Worm (Caenorhabditis elegans) whole organism, late embryonic: Measurements from ENCODE around the gene fbxc-25.

Experiments
- C08G9.2 ChIP-seq: sonication (generic microtip); optimal IDR thresholded peaks from 2 replicates; lab custom pipeline; 2016; ENCODE audit warnings: mild to moderate bottlenecking, missing genetic modification characterization, moderate library complexity, missing compliant biosample characterization
- T23F11.4 ChIP-seq: fragments of 200-800 bp; sonication (Bioruptor generic); optimal IDR thresholded peaks from 2 replicates; lab custom pipeline; 2018; ENCODE audit warnings: mild to moderate bottlenecking, missing genetic modification characterization, missing compliant biosample characterization
- Y22D7AL.16 ChIP-seq: sonication (generic microtip); optimal IDR thresholded peaks from 2 replicates; lab custom pipeline; 2016; ENCODE audit warnings: missing genetic modification characterization, missing compliant biosample characterization
- ama-1 ChIP-seq: fragments of 150-350 bp; optimal IDR thresholded peaks from 2 replicates; lab custom pipeline; 2014
- ceh-18 ChIP-seq: sonication (generic microtip); optimal IDR thresholded peaks from 2 replicates; lab custom pipeline; 2016; ENCODE audit warnings: missing genetic modification characterization, missing compliant biosample characterization
- ceh-2 ChIP-seq: sonication (generic microtip); optimal IDR thresholded peaks from 2 replicates; lab custom pipeline; 2016; ENCODE audit warnings: missing genotype, missing genetic modification characterization, missing compliant biosample characterization
- ceh-22 ChIP-seq: sonication (generic microtip); optimal IDR thresholded peaks from 2 replicates; lab custom pipeline; 2017; ENCODE audit warnings: missing biosample characterization, missing genetic modification characterization
- ceh-31 ChIP-seq: sonication (generic microtip); optimal IDR thresholded peaks from 2 replicates; lab custom pipeline; 2016; ENCODE audit warnings: missing genetic modification characterization, missing compliant biosample characterization
- ceh-34 ChIP-seq: sonication (generic microtip); optimal IDR thresholded peaks from 2 replicates; lab custom pipeline; 2016; ENCODE audit warnings: mild to moderate bottlenecking, missing genetic modification characterization, missing compliant biosample characterization
- ceh-6 ChIP-seq: fragments of 200-800 bp; sonication (Bioruptor generic); optimal IDR thresholded peaks from 2 replicates; lab custom pipeline; 2018; ENCODE audit warnings: mild to moderate bottlenecking, missing genetic modification characterization, missing compliant biosample characterization
- dve-1 ChIP-seq: sonication (generic microtip); optimal IDR thresholded peaks from 2 replicates; lab custom pipeline; 2017; ENCODE audit warnings: antibody characterized with exemption, mild to moderate bottlenecking, missing genetic modification characterization, missing compliant biosample characterization
- elt-2 ChIP-seq: sonication (generic microtip); optimal IDR thresholded peaks from 2 replicates; lab custom pipeline; 2016; ENCODE audit warnings: missing genetic modification reagents, missing genetic modification characterization, missing compliant biosample characterization
- elt-4 ChIP-seq: sonication (generic microtip); optimal IDR thresholded peaks from 2 replicates; lab custom pipeline; 2016; ENCODE audit warnings: missing genetic modification characterization, missing compliant biosample characterization
- eyg-1 ChIP-seq: sonication (generic microtip); optimal IDR thresholded peaks from 2 replicates; lab custom pipeline; 2016; ENCODE audit warnings: missing genotype, missing genetic modification characterization, missing compliant biosample characterization
- fax-1 ChIP-seq: sonication (generic microtip); optimal IDR thresholded peaks from 2 replicates; lab custom pipeline; 2016; ENCODE audit warnings: missing genotype, missing genetic modification characterization, missing compliant biosample characterization
- hlh-13 ChIP-seq: fragments of 200-800 bp; sonication (Bioruptor generic); optimal IDR thresholded peaks from 2 replicates; lab custom pipeline; 2018; ENCODE audit warnings: mild to moderate bottlenecking, missing genetic modification characterization, missing compliant biosample characterization
- hlh-15 ChIP-seq: sonication (generic microtip); optimal IDR thresholded peaks from 2 replicates; lab custom pipeline; 2016; ENCODE audit warnings: missing genetic modification characterization, missing compliant biosample characterization
- hlh-8 ChIP-seq: sonication (generic microtip); optimal IDR thresholded peaks from 2 replicates; lab custom pipeline; 2016; ENCODE audit warnings: missing genotype, missing genetic modification characterization, missing compliant biosample characterization
- madf-2 ChIP-seq: sonication (generic microtip); optimal IDR thresholded peaks from 2 replicates; lab custom pipeline; 2017; ENCODE audit warnings: missing genetic modification characterization, missing compliant biosample characterization
- mec-3 ChIP-seq: sonication (generic microtip); optimal IDR thresholded peaks from 2 replicates; lab custom pipeline; 2016; ENCODE audit warnings: borderline replicate concordance, missing genetic modification characterization, missing compliant biosample characterization
- nhr-11 ChIP-seq: fragments of 150-350 bp; optimal IDR thresholded peaks from 2 replicates; lab custom pipeline; 2014; ENCODE audit warnings: missing biosample characterization, missing genetic modification characterization
- odd-2 ChIP-seq: sonication (generic microtip); optimal IDR thresholded peaks from 2 replicates; lab custom pipeline; 2017; ENCODE audit warnings: antibody characterized with exemption, mild to moderate bottlenecking, missing genetic modification characterization, missing compliant biosample characterization
- pha-2 ChIP-seq: sonication (generic microtip); optimal IDR thresholded peaks from 2 replicates; lab custom pipeline; 2017; ENCODE audit warnings: mild to moderate bottlenecking, missing genetic modification characterization, missing compliant biosample characterization
- pros-1 ChIP-seq: fragments of 150-350 bp; optimal IDR thresholded peaks from 2 replicates; lab custom pipeline; 2014; ENCODE audit warnings: missing biosample characterization, missing genetic modification reagents, missing genetic modification characterization
- rnt-1 ChIP-seq: sonication (generic microtip); optimal IDR thresholded peaks from 2 replicates; lab custom pipeline; 2016; ENCODE audit warnings: missing genetic modification characterization, missing compliant biosample characterization
- sdc-2 ChIP-seq: sonication (generic microtip); optimal IDR thresholded peaks from 2 replicates; lab custom pipeline; 2016; ENCODE audit warnings: missing genotype, missing genetic modification characterization, missing compliant biosample characterization
- sox-2 ChIP-seq: fragments of 200-800 bp; sonication (Bioruptor generic); IDR thresholded peaks from 2 replicates; pipeline ENCODE4 v1.3.6; 2022; ENCODE audit warnings: missing genetic modification reagents, missing genetic modification characterization, missing compliant biosample characterization
- sox-4 ChIP-seq: sonication (generic microtip); optimal IDR thresholded peaks from 2 replicates; lab custom pipeline; 2017; ENCODE audit warnings: mild to moderate bottlenecking, missing genetic modification characterization, inconsistent platforms, missing compliant biosample characterization
- tbx-7 ChIP-seq: sonication (generic microtip); optimal IDR thresholded peaks from 2 replicates; lab custom pipeline; 2016; ENCODE audit warnings: missing genotype, missing genetic modification characterization, missing compliant biosample characterization
- unc-42 ChIP-seq: sonication (generic microtip); optimal IDR thresholded peaks from 2 replicates; lab custom pipeline; 2016; ENCODE audit warnings: missing genotype, missing genetic modification characterization, missing compliant biosample characterization
- unc-86 ChIP-seq: sonication (generic microtip); optimal IDR thresholded peaks from 2 replicates; lab custom pipeline; 2016; ENCODE audit warnings: missing genetic modification characterization, missing compliant biosample characterization
- zip-5 ChIP-seq: sonication (generic microtip); optimal IDR thresholded peaks from 2 replicates; lab custom pipeline; 2016; ENCODE audit warnings: missing genetic modification characterization, missing compliant biosample characterization

fbxc-25 gene

DNA sequence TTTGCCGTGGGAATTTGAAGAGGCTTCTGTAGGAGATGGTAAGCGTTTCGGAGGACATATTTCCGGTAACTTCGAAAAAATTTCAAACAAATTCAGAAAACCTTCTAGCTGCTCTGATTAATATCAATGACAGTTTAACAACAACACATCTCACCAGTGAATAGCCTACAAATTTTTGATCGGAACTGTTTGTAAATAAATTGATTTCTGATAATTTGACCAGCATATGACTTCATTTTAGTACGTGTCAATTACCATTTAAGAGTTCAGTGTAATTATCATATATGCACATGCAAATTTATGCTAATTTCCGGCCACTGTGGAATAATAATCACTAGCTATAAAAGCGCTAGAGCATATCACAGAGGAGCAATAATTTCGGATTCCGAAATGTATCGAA lies 28.9 kb upstream of the fbxc-25 start, which contains the start of gene ZK1240.11:
ZK1240.11 (plus strand) TSS at position 301 of the 400 bp plus-strand sequence.
- TF ChIP-seq unc-42 (tag; lab: Kevin White, UChicago) (no peak), T23F11.4 (GFP tag; lab: Kevin White, UChicago) (no peak), ama-1 (lab: Kevin White, UChicago) (no peak), Y22D7AL.16 (tag; lab: Kevin White, UChicago) (no peak), hlh-15 (tag; lab: Kevin White, UChicago) (no peak), hlh-8 (no peak), ceh-34 (tag; lab: Kevin White, UChicago) (no peak)

ce11 chrII:2322857-2323518 lies 26.9 kb upstream of the fbxc-25 start, which contains the start of the genes ZK1240.6 and ZK1240.2:
Gene ZK1240.6 (minus strand): TSS chrII:2322907.
Gene ZK1240.2 (plus strand): TSS chrII:2323376.
- TF ChIP-seq C08G9.2 (tag; lab: Kevin White, UChicago) (no peak), pha-2 (tag; lab: Kevin White, UChicago) (no peak), ceh-31 (tag; lab: Kevin White, UChicago) (no peak), zip-5 (no peak), ceh-34 (tag; lab: Kevin White, UChicago) (no peak), sox-2 (GFP tag; lab: Robert Waterston, UW) (no peak), ceh-18 (tag; lab: Kevin White, UChicago) (no peak), tbx-7 (tag; lab: Kevin White, UChicago) (no peak), eyg-1 (tag; lab: Kevin White, UChicago) (no peak)

- TF ChIP-seq pha-2 (tag; lab: Kevin White, UChicago) (no peak), elt-2 (tag; lab: Kevin White, UChicago) (peak; percentile 17)
Observed at ce11 chrII:2320097-2320496, 24.0 kb upstream of the fbxc-25 start, which contains the start of gene ZK1240.3. Gene ZK1240.3 (plus strand): TSS chrII:2320334.

ce11 chrII:2317883-2318357 lies 21.9 kb upstream of the fbxc-25 start, which contains the start of the genes ZK1240.5 and ZK1240.9:
Gene ZK1240.5 (minus strand): TSS chrII:2317933.
Gene ZK1240.9 (plus strand): TSS chrII:2318189.
- TF ChIP-seq ceh-22 (tag; lab: Kevin White, UChicago), result no peak
- no peak for TF ChIP-seq unc-86 (tag; lab: Kevin White, UChicago)
- no peak for TF ChIP-seq nhr-11 (tag; lab: Kevin White, UChicago)
- TF ChIP-seq elt-4 (tag; lab: Kevin White, UChicago), result no peak
- TF ChIP-seq madf-2, result no peak
- TF ChIP-seq hlh-13 (GFP tag; lab: Kevin White, UChicago), result no peak

- no peak for TF ChIP-seq odd-2
- TF ChIP-seq ceh-6 (GFP tag; lab: Kevin White, UChicago), result no peak
- no peak for TF ChIP-seq unc-42 (tag; lab: Kevin White, UChicago)
- TF ChIP-seq rnt-1 (tag; lab: Kevin White, UChicago), result no peak
- TF ChIP-seq ama-1 (lab: Kevin White, UChicago), result no peak
- TF ChIP-seq mec-3 (tag; lab: Kevin White, UChicago), result no peak
- no peak for TF ChIP-seq ceh-22 (tag; lab: Kevin White, UChicago)
- TF ChIP-seq sox-4 (tag; lab: Kevin White, UChicago), result no peak
- no peak for TF ChIP-seq nhr-11 (tag; lab: Kevin White, UChicago)
- no peak for TF ChIP-seq ceh-2 (tag; lab: Kevin White, UChicago)
- TF ChIP-seq elt-4 (tag; lab: Kevin White, UChicago), result no peak
- TF ChIP-seq C08G9.2 (tag; lab: Kevin White, UChicago), result no peak
- TF ChIP-seq hlh-8, result no peak
- TF ChIP-seq sdc-2 (tag; lab: Kevin White, UChicago), result no peak
- TF ChIP-seq dve-1 (tag; lab: Kevin White, UChicago), result no peak
- no peak for TF ChIP-seq fax-1 (tag; lab: Kevin White, UChicago)
- TF ChIP-seq pros-1 (tag; lab: Kevin White, UChicago), result no peak
- TF ChIP-seq, all 69 proteins: peak for 0
Observed at ce11 chrII:2312747-2313146, 16.7 kb upstream of the fbxc-25 start, which contains the start of the genes trim-21 and B0281.1. Gene trim-21 (minus strand): TSS chrII:2312847. Gene B0281.1 (plus strand): TSS chrII:2313067.
